Fruit fly (Drosophila melanogaster) whole organism, embryonic: ENCODE measurements around the gene Sf3b2.

ENCODE experiments used
- Bdp1 ChIP-seq: fragments of 200-800 bp; sonication (Bioruptor generic); optimal IDR thresholded peaks from 3 replicates; lab custom pipeline; 2016; ENCODE audit warnings: missing biosample characterization, missing genetic modification characterization
- Bteb2 ChIP-seq: fragments of 200-800 bp; sonication (Bioruptor generic); optimal IDR thresholded peaks from 2 replicates; lab custom pipeline; 2016; ENCODE audit warnings: missing biosample characterization, missing genetic modification characterization
- CG11696 ChIP-seq: fragments of 200-800 bp; sonication (Bioruptor generic); IDR thresholded peaks from 2 replicates; pipeline ENCODE4 v1.3.6; 2022; ENCODE audit warnings: missing biosample characterization, missing genetic modification characterization
- CG12219 ChIP-seq: fragments of 200-800 bp; sonication (Bioruptor generic); optimal IDR thresholded peaks from 3 replicates; lab custom pipeline; 2018; ENCODE audit warnings: missing biosample characterization, mild to moderate bottlenecking, missing genetic modification characterization
- CG1233 ChIP-seq: fragments of 200-800 bp; sonication (Bioruptor generic); optimal IDR thresholded peaks from 4 replicates; lab custom pipeline; 2018; ENCODE audit warnings: missing biosample characterization, mild to moderate bottlenecking, missing genetic modification characterization
- CG1647 ChIP-seq: fragments of 200-800 bp; sonication (Bioruptor generic); optimal IDR thresholded peaks from 3 replicates; lab custom pipeline; 2016; ENCODE audit warnings: missing biosample characterization, missing genetic modification characterization
- CG1792 ChIP-seq: fragments of 200-800 bp; sonication (Bioruptor generic); optimal IDR thresholded peaks from 2 replicates; lab custom pipeline; 2016; ENCODE audit warnings: missing biosample characterization, missing genetic modification characterization
- CG1832 ChIP-seq: fragments of 200-800 bp; sonication (Bioruptor generic); optimal IDR thresholded peaks from 2 replicates; lab custom pipeline; 2017; ENCODE audit warnings: missing biosample characterization, mild to moderate bottlenecking, missing genetic modification characterization, inconsistent platforms
- CG2129 ChIP-seq: fragments of 200-800 bp; sonication (Bioruptor generic); IDR thresholded peaks from 2 replicates; pipeline ENCODE4 v1.3.6; 2022; ENCODE audit warnings: missing biosample characterization, missing genetic modification characterization; ENCODE audit not compliant: partially characterized antibody
- CG31365 ChIP-seq: fragments of 200-800 bp; sonication (Bioruptor generic); optimal IDR thresholded peaks from 2 replicates; lab custom pipeline; 2018; ENCODE audit warnings: missing biosample characterization, mild to moderate bottlenecking, missing genetic modification characterization
- CG32772 ChIP-seq: fragments of 200-800 bp; sonication (Bioruptor generic); IDR thresholded peaks from 2 replicates; pipeline ENCODE4 v1.3.6; 2022; ENCODE audit warnings: missing biosample characterization, missing genetic modification characterization
- CG34224 ChIP-seq: fragments of 200-800 bp; sonication (Bioruptor generic); IDR thresholded peaks from 3 replicates; pipeline ENCODE4 v1.3.6; 2022; ENCODE audit warnings: missing biosample characterization, missing genetic modification characterization; ENCODE audit not compliant: partially characterized antibody
- CG34422 ChIP-seq: fragments of 200-800 bp; sonication (Bioruptor generic); IDR thresholded peaks from 3 replicates; pipeline ENCODE4 v1.3.6; 2022; ENCODE audit warnings: missing biosample characterization, missing genetic modification characterization
- CG6791 ChIP-seq: fragments of 200-800 bp; sonication (Bioruptor generic); IDR thresholded peaks from 3 replicates; pipeline ENCODE4 v1.3.6; 2022; ENCODE audit warnings: missing biosample characterization, missing genetic modification characterization; ENCODE audit not compliant: partially characterized antibody
- CG7928 ChIP-seq: fragments of 200-800 bp; sonication (Bioruptor generic); optimal IDR thresholded peaks from 2 replicates; lab custom pipeline; 2017; ENCODE audit warnings: missing biosample characterization, mild to moderate bottlenecking, missing genetic modification characterization
- CrebB ChIP-seq: fragments of 200-800 bp; sonication (Bioruptor generic); optimal IDR thresholded peaks from 3 replicates; lab custom pipeline; 2018; ENCODE audit warnings: missing biosample characterization, mild to moderate bottlenecking, missing genetic modification characterization
- Dip3 ChIP-seq: fragments of 200-800 bp; sonication (Bioruptor generic); optimal IDR thresholded peaks from 3 replicates; lab custom pipeline; 2016; ENCODE audit warnings: missing biosample characterization, missing genetic modification characterization
- Dref ChIP-seq: fragments of 200-800 bp; sonication (Bioruptor generic); IDR thresholded peaks from 2 replicates; pipeline ENCODE4 v1.3.6; 2022; ENCODE audit warnings: missing biosample characterization, missing genetic modification characterization
- E2f1 ChIP-seq: fragments of 200-800 bp; sonication (Bioruptor generic); IDR thresholded peaks from 2 replicates; pipeline ENCODE4 v1.3.6; 2022; ENCODE audit warnings: missing biosample characterization, missing genetic modification characterization
- Ets65A ChIP-seq: fragments of 200-800 bp; sonication (Bioruptor generic); peaks from one replicate; lab custom pipeline; 2016; ENCODE audit warnings: missing biosample characterization, missing genetic modification characterization
- Fer1 ChIP-seq: fragments of 200-800 bp; sonication (Bioruptor generic); optimal IDR thresholded peaks from 2 replicates; lab custom pipeline; 2017; ENCODE audit warnings: missing biosample characterization, mild to moderate bottlenecking, missing genetic modification characterization
- Lhr ChIP-seq: fragments of 200-800 bp; sonication (Bioruptor generic); optimal IDR thresholded peaks from 3 replicates; lab custom pipeline; 2017; ENCODE audit warnings: mild to moderate bottlenecking, missing biosample characterization, missing genetic modification reagents, missing genetic modification characterization
- Nf-YA ChIP-seq: fragments of 200-800 bp; sonication (Bioruptor generic); IDR thresholded peaks from 2 replicates; pipeline ENCODE4 v1.3.6; 2022; ENCODE audit warnings: missing biosample characterization, missing genetic modification characterization
- Oli ChIP-seq: fragments of 200-800 bp; sonication (Bioruptor generic); optimal IDR thresholded peaks from 2 replicates; lab custom pipeline; 2018; ENCODE audit warnings: missing biosample characterization, mild to moderate bottlenecking, missing genetic modification characterization, moderate library complexity
- Opbp ChIP-seq: fragments of 200-800 bp; sonication (Bioruptor generic); IDR thresholded peaks from 3 replicates; pipeline ENCODE4 v1.3.6; 2022; ENCODE audit warnings: missing biosample characterization, missing genetic modification characterization; ENCODE audit not compliant: partially characterized antibody
- Pdp1 ChIP-seq, 2 experiments: fragments of 200-800 bp; sonication (Bioruptor generic); optimal IDR thresholded peaks; 3 replicates each; lab custom pipeline; 2016; ENCODE audit warnings: missing biosample characterization in 2 of 2, missing genetic modification characterization in 2 of 2, mild to moderate bottlenecking in 1 of 2, moderate library complexity in 1 of 2
- Poxn ChIP-seq: fragments of 200-800 bp; sonication (Bioruptor generic); IDR thresholded peaks from 2 replicates; pipeline ENCODE4 v1.3.6; 2022; ENCODE audit warnings: missing biosample characterization, missing genetic modification characterization
- Rx ChIP-seq: fragments of 200-800 bp; sonication (Bioruptor generic); IDR thresholded peaks from 2 replicates; pipeline ENCODE4 v1.3.6; 2022; ENCODE audit warnings: missing biosample characterization, missing genetic modification characterization
- Stat92E ChIP-seq, 3 experiments: fragments of >200 bp in 2 of 3; fragments of 200-800 bp in 1 of 3; sonication (Bioruptor generic) in 1 of 3; optimal IDR thresholded peaks; 2 replicates each; lab custom pipeline; 2017 to 2019; ENCODE audit warnings: missing biosample characterization in 3 of 3, missing genetic modification characterization in 3 of 3, mild to moderate bottlenecking in 1 of 3, moderate library complexity in 1 of 3
- Trl ChIP-seq, 3 experiments: fragments of >200 bp in 2 of 3; fragments of 200-800 bp in 1 of 3; sonication (Bioruptor generic) in 1 of 3; optimal IDR thresholded peaks; 2 replicates in 1 of 3; 3 replicates in 2 of 3; lab custom pipeline; 2016 to 2017; ENCODE audit warnings: missing biosample characterization in 1 of 3, missing genetic modification characterization in 1 of 3
- abd-A ChIP-seq: fragments of 200-800 bp; sonication (Bioruptor generic); optimal IDR thresholded peaks from 3 replicates; lab custom pipeline; 2019; ENCODE audit warnings: missing biosample characterization, mild to moderate bottlenecking, missing genetic modification characterization, moderate library complexity
- aop ChIP-seq: fragments of 200-800 bp; sonication (Bioruptor generic); IDR thresholded peaks from 2 replicates; pipeline ENCODE4 v1.3.6; 2022; ENCODE audit warnings: missing biosample characterization, missing genetic modification characterization
- bcd ChIP-seq: fragments of 200-800 bp; sonication (Bioruptor generic); optimal IDR thresholded peaks from 2 replicates; lab custom pipeline; 2017; ENCODE audit warnings: missing biosample characterization, mild to moderate bottlenecking, missing genetic modification characterization
- bigmax ChIP-seq: fragments of 200-800 bp; sonication (Bioruptor generic); optimal IDR thresholded peaks from 2 replicates; lab custom pipeline; 2018; ENCODE audit warnings: missing biosample characterization, mild to moderate bottlenecking, missing genetic modification characterization
- cg ChIP-seq: fragments of 200-800 bp; sonication (Bioruptor generic); optimal IDR thresholded peaks from 3 replicates; lab custom pipeline; 2019; ENCODE audit warnings: missing biosample characterization, mild to moderate bottlenecking, missing genetic modification characterization, moderate library complexity
- fd102C ChIP-seq: fragments of 200-800 bp; sonication (Bioruptor generic); optimal IDR thresholded peaks from 2 replicates; lab custom pipeline; 2018; ENCODE audit warnings: missing biosample characterization, mild to moderate bottlenecking, missing genetic modification characterization, moderate library complexity
- gfzf ChIP-seq: fragments of 200-800 bp; sonication (Bioruptor generic); optimal IDR thresholded peaks from 2 replicates; lab custom pipeline; 2016; ENCODE audit warnings: missing biosample characterization, mild to moderate bottlenecking, missing genetic modification characterization, moderate library complexity
- grau ChIP-seq: fragments of 200-800 bp; optimal IDR thresholded peaks from 3 replicates; lab custom pipeline; 2019; ENCODE audit warnings: missing biosample characterization, mild to moderate bottlenecking, missing genetic modification characterization, moderate library complexity
- jigr1 ChIP-seq: fragments of 200-800 bp; sonication (Bioruptor generic); IDR thresholded peaks from 3 replicates; pipeline ENCODE4 v1.3.6; 2022; ENCODE audit warnings: missing biosample characterization, missing genetic modification characterization
- kay ChIP-seq: fragments of 200-800 bp; sonication (Bioruptor generic); optimal IDR thresholded peaks from 2 replicates; lab custom pipeline; 2016; ENCODE audit warnings: missing biosample characterization, missing genetic modification characterization
- lmd ChIP-seq: fragments of 200-800 bp; sonication (Bioruptor generic); IDR thresholded peaks from 2 replicates; pipeline ENCODE4 v1.3.6; 2022; ENCODE audit warnings: missing biosample characterization, missing genetic modification characterization
- lov ChIP-seq, 2 experiments: fragments of 200-800 bp in 1 of 2; fragments of >200 bp in 1 of 2; sonication (Bioruptor generic) in 1 of 2; IDR thresholded peaks in 1 of 2; optimal IDR thresholded peaks in 1 of 2; 2 replicates in 1 of 2; 3 replicates in 1 of 2; pipeline versions ENCODE4 v1.3.6 to Lab custom; 2017 to 2022; ENCODE audit warnings: missing biosample characterization in 1 of 2, missing genetic modification characterization in 1 of 2
- luna ChIP-seq: fragments of 200-800 bp; sonication (Bioruptor generic); optimal IDR thresholded peaks from 2 replicates; lab custom pipeline; 2016; ENCODE audit warnings: missing biosample characterization, missing genetic modification characterization
- nerfin-2 ChIP-seq: fragments of 200-800 bp; sonication (Bioruptor generic); IDR thresholded peaks from 2 replicates; pipeline ENCODE4 v1.3.6; 2022; ENCODE audit warnings: missing biosample characterization, missing genetic modification characterization; ENCODE audit not compliant: partially characterized antibody
- pan ChIP-seq, 4 experiments: fragments of >200 bp in 3 of 4; fragments of 200-800 bp in 1 of 4; sonication (Bioruptor generic) in 1 of 4; optimal IDR thresholded peaks in 3 of 4; IDR thresholded peaks in 1 of 4; 2 replicates each; pipeline versions ENCODE4 v1.3.6 to Lab custom; 2017 to 2022; ENCODE audit warnings: missing biosample characterization in 2 of 4, missing genetic modification characterization in 2 of 4, mixed read lengths in 1 of 4
- sens-2 ChIP-seq: fragments of 200-800 bp; sonication (Bioruptor generic); IDR thresholded peaks from 2 replicates; pipeline ENCODE4 v1.3.6; 2022; ENCODE audit warnings: missing biosample characterization, missing genetic modification characterization
- stc ChIP-seq: fragments of 200-800 bp; sonication (Bioruptor generic); IDR thresholded peaks from 2 replicates; pipeline ENCODE4 v1.3.6; 2022; ENCODE audit warnings: missing biosample characterization, missing genetic modification characterization
- zen2 ChIP-seq: fragments of 200-800 bp; sonication (Bioruptor generic); IDR thresholded peaks from 3 replicates; pipeline ENCODE4 v1.3.6; 2022; ENCODE audit warnings: missing biosample characterization, missing genetic modification characterization; ENCODE audit not compliant: partially characterized antibody

Sf3b2 gene

DNA sequence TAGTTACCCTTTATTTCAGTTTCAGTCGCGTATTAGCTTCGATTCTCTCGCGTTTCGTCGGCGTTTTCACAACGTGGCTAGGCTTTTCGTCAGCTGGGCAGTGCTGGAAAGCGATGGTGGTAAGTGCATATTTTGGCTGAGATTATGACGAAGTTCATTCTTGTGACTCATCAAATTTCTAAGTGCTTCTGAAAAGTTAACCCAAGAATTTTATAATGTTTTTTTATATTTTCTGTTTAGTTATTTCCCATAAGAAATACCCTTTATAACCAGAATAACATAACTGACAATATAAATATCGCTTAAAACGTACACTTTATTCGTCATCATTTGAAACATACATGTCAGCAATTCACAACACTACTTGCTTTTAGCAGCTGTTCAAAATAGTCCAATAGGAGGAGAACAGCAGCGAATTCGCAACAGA is 8.2 kb upstream of the Sf3b2 start, which contains the start of the genes CG17260 and SerRS (continued):
- TF ChIP-seq Lhr (GFP tag; lab: Kevin White, UChicago) (no peak), Nf-YA (GFP tag; lab: Robert Waterston, UW) (peak; percentile 67; the same call in 1 of the 2 replicates), nerfin-2 (no peak), Stat92E (GFP tag; optimal IDR thresholded peaks at IDR 0.05; lab: Kevin White, UChicago) (peak in 1 of 3 experiments; percentile 37), stc (GFP tag; lab: Robert Waterston, UW) (peak; percentile 86), abd-A (tag; lab: Kevin White, UChicago) (no peak), E2f1 (GFP tag; lab: Robert Waterston, UW) (peak; percentile 93), CG32772 (GFP tag; lab: Robert Waterston, UW) (peak; percentile 96), aop (GFP tag; lab: Robert Waterston, UW) (0 out of 2 replicates have a peak, but pooled peaks have one; percentile 23), Dip3 (GFP tag; lab: Kevin White, UChicago) (peak; percentile 97), Fer1 (peak; percentile 90), Opbp (GFP tag; lab: Robert Waterston, UW) (no peak), bigmax (GFP tag; lab: Kevin White, UChicago) (no peak), Pdp1 (GFP tag; optimal IDR thresholded peaks at IDR 0.05; lab: Kevin White, UChicago) (peak; percentile 91 to 95), Bdp1 (GFP tag; lab: Kevin White, UChicago) (peak; percentile 89), sens-2 (GFP tag; lab: Robert Waterston, UW) (peak; percentile 45; the same call in 1 of the 2 replicates), CG12219 (GFP tag; lab: Kevin White, UChicago) (peak; percentile 67), Ets65A (GFP tag; lab: Kevin White, UChicago) (peak; percentile 100), luna (peak; percentile 79), gfzf (peak; percentile 40), Poxn (GFP tag; lab: Robert Waterston, UW) (peak; percentile 80), CG6791 (no peak), CG7928 (peak; percentile 66), Oli (tag; lab: Kevin White, UChicago) (peak; percentile 90), bcd (GFP tag; lab: Kevin White, UChicago) (peak; percentile 90), Trl (optimal IDR thresholded peaks at IDR 0.05; lab: Kevin White, UChicago) (no peak), Trl (GFP tag; optimal IDR thresholded peaks at IDR 0.05; lab: Kevin White, UChicago) (peak; percentile 95), CG34422 (GFP tag; lab: Robert Waterston, UW) (peak; percentile 95), CG11696 (GFP tag; lab: Robert Waterston, UW) (no peak), CG31365 (tag; lab: Kevin White, UChicago) (no peak), Rx (GFP tag; lab: Robert Waterston, UW) (peak; percentile 85), CG1832 (no peak), CrebB (tag; lab: Kevin White, UChicago) (peak; percentile 72), lov (optimal IDR thresholded peaks at IDR 0.05; lab: Kevin White, UChicago) (no peak), lov (GFP tag; IDR thresholded peaks at IDR 0.05; lab: Robert Waterston, UW) (0 out of 3 replicates have a peak, but pooled peaks have one; percentile 35), Dref (GFP tag; lab: Robert Waterston, UW) (peak; percentile 25; the same call in 1 of the 2 replicates), lmd (GFP tag; lab: Robert Waterston, UW) (peak; percentile 96), cg (GFP tag; lab: Kevin White, UChicago) (no peak), grau (tag; lab: Kevin White, UChicago) (peak; percentile 92), CG1647 (peak; percentile 89), CG2129 (GFP tag; lab: Robert Waterston, UW) (no peak), CG1233 (peak; percentile 87), CG34224 (GFP tag; lab: Robert Waterston, UW) (0 out of 3 replicates have a peak, but pooled peaks have one; percentile 36), pan (optimal IDR thresholded peaks at IDR 0.05; lab: Kevin White, UChicago) (no peak), pan (GFP tag; optimal IDR thresholded peaks at IDR 0.05 in 1 of 2, IDR thresholded peaks at IDR 0.05 in 1 of 2) (peak in 1 of 2 experiments; percentile 94), Bteb2 (peak; percentile 93), zen2 (GFP tag; lab: Robert Waterston, UW) (no peak; the same call in 2 of the 3 replicates), kay (GFP tag; lab: Kevin White, UChicago) (peak; percentile 95), fd102C (peak; percentile 48), CG1792 (GFP tag; lab: Kevin White, UChicago) (peak; percentile 78), jigr1 (GFP tag; lab: Robert Waterston, UW) (peak; percentile 85; the same call in 2 of the 3 replicates)
